Worm (Caenorhabditis elegans) whole organism, early embryonic: ENCODE results near the gene lgg-2.

Experiments
- B0310.2 ChIP-seq: sonication (generic microtip); optimal IDR thresholded peaks from 2 replicates; lab custom pipeline; 2016; ENCODE audit warnings: mild to moderate bottlenecking, missing genetic modification characterization, missing compliant biosample characterization
- aly-1 ChIP-seq: sonication (generic microtip); optimal IDR thresholded peaks from 2 replicates; lab custom pipeline; 2016; ENCODE audit warnings: missing genetic modification characterization, missing compliant biosample characterization
- ama-1 ChIP-seq: fragments of 150-350 bp; optimal IDR thresholded peaks from 2 replicates; lab custom pipeline; 2014
- ceh-13 ChIP-seq: fragments of 200-800 bp; sonication (Bioruptor generic); optimal IDR thresholded peaks from 2 replicates; lab custom pipeline; 2018; ENCODE audit warnings: mild to moderate bottlenecking, missing genetic modification characterization, missing compliant biosample characterization
- ets-7 ChIP-seq: sonication (generic microtip); optimal IDR thresholded peaks from 2 replicates; lab custom pipeline; 2016; ENCODE audit warnings: missing genotype, missing genetic modification characterization, missing compliant biosample characterization
- flt-1 ChIP-seq: fragments of 200-800 bp; sonication (Bioruptor generic); IDR thresholded peaks from 2 replicates; pipeline ENCODE4 v1.3.6; 2022; ENCODE audit warnings: missing genetic modification characterization, missing compliant biosample characterization
- hmbx-1 ChIP-seq: sonication (generic microtip); optimal IDR thresholded peaks from 2 replicates; lab custom pipeline; 2016; ENCODE audit warnings: mild to moderate bottlenecking, missing genetic modification characterization, missing compliant biosample characterization
- hnd-1 ChIP-seq: sonication (generic microtip); optimal IDR thresholded peaks from 2 replicates; lab custom pipeline; 2016; ENCODE audit warnings: missing genetic modification characterization, missing compliant biosample characterization
- pes-1 ChIP-seq: fragments of 200-800 bp; sonication (Bioruptor generic); IDR thresholded peaks from 2 replicates; pipeline ENCODE4 v1.3.6; 2022; ENCODE audit warnings: missing genetic modification reagents, missing genetic modification characterization, missing compliant biosample characterization
- scrt-1 ChIP-seq: fragments of 200-800 bp; sonication (Bioruptor generic); IDR thresholded peaks from 2 replicates; pipeline ENCODE4 v1.3.6; 2022; ENCODE audit warnings: missing genetic modification characterization, missing compliant biosample characterization
- tbx-37 ChIP-seq: fragments of 200-800 bp; sonication (Bioruptor generic); conservative IDR thresholded peaks from 2 replicates; pipeline ENCODE4 v1.3.6; 2022; ENCODE audit warnings: missing genetic modification reagents, missing genetic modification characterization, missing compliant biosample characterization
- tra-4 ChIP-seq: sonication (generic microtip); optimal IDR thresholded peaks from 2 replicates; lab custom pipeline; 2017; ENCODE audit warnings: missing genetic modification characterization, missing compliant biosample characterization

DNA sequence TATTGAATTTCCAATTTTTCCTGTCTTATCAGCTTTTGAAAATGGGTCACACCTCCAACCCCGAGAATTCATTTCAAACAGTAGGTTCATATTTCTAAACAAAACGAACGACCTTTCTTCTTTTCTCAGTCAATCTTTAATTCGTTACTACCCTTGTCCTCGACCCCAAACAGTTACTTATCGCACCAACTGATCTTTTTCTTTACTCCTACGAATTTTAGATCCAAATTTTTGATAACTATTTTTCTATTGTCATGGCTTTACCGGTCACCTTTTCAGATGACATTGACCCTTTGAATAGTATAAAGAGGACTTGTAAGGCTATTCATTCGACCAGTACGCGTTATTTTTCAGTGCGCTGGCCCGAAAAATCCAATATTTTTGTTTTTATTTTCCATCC lies 19.6 kb downstream of the lgg-2 start:
- TF ChIP-seq flt-1 (GFP tag; lab: Robert Waterston, UW) = no peak
- TF ChIP-seq tra-4 (tag; lab: Kevin White, UChicago) = no peak
- TF ChIP-seq aly-1 (tag; lab: Kevin White, UChicago) = no peak
- no peak for TF ChIP-seq ama-1 (lab: Kevin White, UChicago)
- no peak for TF ChIP-seq tbx-37 (GFP tag; lab: Robert Waterston, UW)
- no peak for TF ChIP-seq ets-7 (tag; lab: Kevin White, UChicago)
- no peak for TF ChIP-seq scrt-1 (GFP tag; lab: Robert Waterston, UW)
- TF ChIP-seq B0310.2 (tag; lab: Kevin White, UChicago) = no peak
- no peak for TF ChIP-seq hnd-1 (tag; lab: Kevin White, UChicago)
- no peak for TF ChIP-seq pes-1 (GFP tag; lab: Robert Waterston, UW)
- TF ChIP-seq ceh-13 (GFP tag; lab: Kevin White, UChicago) = no peak
- no peak for TF ChIP-seq hmbx-1
